Fruit fly (Drosophila melanogaster) whole organism, embryonic: ENCODE data around the gene Prosbeta2.
A peak's percentile ranks its signal among the peaks of the same experiment; 100 is the strongest.

Experiments
- Atf-2 ChIP-seq: fragments of 200-800 bp; sonication (Bioruptor generic); optimal IDR thresholded peaks from 2 replicates; lab custom pipeline; 2016; ENCODE audit warnings: missing biosample characterization, missing genetic modification characterization
- B-H1 ChIP-seq: fragments of 200-800 bp; sonication (Bioruptor generic); IDR thresholded peaks from 3 replicates; pipeline ENCODE4 v1.3.6; 2022; ENCODE audit warnings: missing biosample characterization, missing genetic modification characterization
- CG10959 ChIP-seq: fragments of 200-800 bp; sonication (Bioruptor generic); IDR thresholded peaks from 2 replicates; pipeline ENCODE4 v1.3.6; 2022; ENCODE audit warnings: missing biosample characterization, missing genetic modification characterization
- CG12942 ChIP-seq: fragments of 200-800 bp; sonication (Bioruptor generic); optimal IDR thresholded peaks from 3 replicates; lab custom pipeline; 2016; ENCODE audit warnings: missing biosample characterization, missing genetic modification characterization
- CG15073 ChIP-seq: fragments of 200-800 bp; sonication (Bioruptor generic); optimal IDR thresholded peaks from 2 replicates; lab custom pipeline; 2016; ENCODE audit warnings: missing biosample characterization, missing genetic modification characterization
- CG15514 ChIP-seq: fragments of 200-800 bp; sonication (Bioruptor generic); optimal IDR thresholded peaks from 3 replicates; lab custom pipeline; 2017; ENCODE audit warnings: missing biosample characterization, missing genetic modification characterization, mild to moderate bottlenecking, moderate library complexity, missing genetic modification reagents
- CG1602 ChIP-seq: fragments of 200-800 bp; sonication (Bioruptor generic); optimal IDR thresholded peaks from 3 replicates; lab custom pipeline; 2016; ENCODE audit warnings: missing biosample characterization, missing genetic modification characterization
- CG17359 ChIP-seq: fragments of 200-800 bp; sonication (Bioruptor generic); optimal IDR thresholded peaks from 3 replicates; lab custom pipeline; 2018; ENCODE audit warnings: missing biosample characterization, mild to moderate bottlenecking, missing genetic modification characterization, moderate library complexity
- CG17829 ChIP-seq: fragments of 200-800 bp; optimal IDR thresholded peaks from 2 replicates; lab custom pipeline; 2019; ENCODE audit warnings: missing biosample characterization, mild to moderate bottlenecking, missing genetic modification characterization, moderate library complexity
- CG2129 ChIP-seq: fragments of 200-800 bp; sonication (Bioruptor generic); IDR thresholded peaks from 2 replicates; pipeline ENCODE4 v1.3.6; 2022; ENCODE audit warnings: missing biosample characterization, missing genetic modification characterization; ENCODE audit not compliant: partially characterized antibody
- CG2678 ChIP-seq: fragments of 200-800 bp; sonication (Bioruptor generic); optimal IDR thresholded peaks from 3 replicates; lab custom pipeline; 2019; ENCODE audit warnings: missing biosample characterization, mild to moderate bottlenecking, missing genetic modification characterization, moderate library complexity
- CG2712 ChIP-seq: fragments of 200-800 bp; optimal IDR thresholded peaks from 3 replicates; lab custom pipeline; 2019; ENCODE audit warnings: missing biosample characterization, mild to moderate bottlenecking, missing genetic modification characterization, moderate library complexity
- CG31365 ChIP-seq: fragments of 200-800 bp; sonication (Bioruptor generic); optimal IDR thresholded peaks from 2 replicates; lab custom pipeline; 2018; ENCODE audit warnings: missing biosample characterization, mild to moderate bottlenecking, missing genetic modification characterization
- CG34224 ChIP-seq: fragments of 200-800 bp; sonication (Bioruptor generic); IDR thresholded peaks from 3 replicates; pipeline ENCODE4 v1.3.6; 2022; ENCODE audit warnings: missing biosample characterization, missing genetic modification characterization; ENCODE audit not compliant: partially characterized antibody
- CG4404 ChIP-seq: fragments of 200-800 bp; sonication (Bioruptor generic); IDR thresholded peaks from 2 replicates; pipeline ENCODE4 v1.3.6; 2022; ENCODE audit warnings: missing biosample characterization, missing genetic modification characterization
- CG4424 ChIP-seq: fragments of 200-800 bp; sonication (Bioruptor generic); optimal IDR thresholded peaks from 3 replicates; lab custom pipeline; 2016; ENCODE audit warnings: missing biosample characterization, missing genetic modification characterization
- CG7556 ChIP-seq: fragments of 200-800 bp; sonication (Bioruptor generic); optimal IDR thresholded peaks from 2 replicates; lab custom pipeline; 2017; ENCODE audit warnings: missing biosample characterization, mild to moderate bottlenecking, missing genetic modification characterization
- CG8944 ChIP-seq: fragments of 200-800 bp; sonication (Bioruptor generic); optimal IDR thresholded peaks from 3 replicates; lab custom pipeline; 2016; ENCODE audit warnings: missing biosample characterization, missing genetic modification characterization
- Dek ChIP-seq: fragments of 200-800 bp; sonication (Bioruptor generic); optimal IDR thresholded peaks from 3 replicates; lab custom pipeline; 2019; ENCODE audit warnings: missing biosample characterization, mild to moderate bottlenecking, missing genetic modification characterization, moderate library complexity
- Dll ChIP-seq: fragments of 200-800 bp; sonication (Bioruptor generic); IDR thresholded peaks from 4 replicates; pipeline ENCODE4 v1.3.6; 2022; ENCODE audit warnings: missing biosample characterization, missing genetic modification characterization; ENCODE audit not compliant: partially characterized antibody
- Doc3 ChIP-seq: fragments of 200-800 bp; sonication (Bioruptor generic); IDR thresholded peaks from 3 replicates; pipeline ENCODE4 v1.3.6; 2022; ENCODE audit warnings: missing biosample characterization, missing genetic modification characterization; ENCODE audit not compliant: partially characterized antibody
- ERR ChIP-seq: fragments of 200-800 bp; sonication (Bioruptor generic); optimal IDR thresholded peaks from 2 replicates; lab custom pipeline; 2016; ENCODE audit warnings: missing biosample characterization, missing genetic modification characterization
- GATAe ChIP-seq: fragments of 200-800 bp; sonication (Bioruptor generic); conservative IDR thresholded peaks from 2 replicates; pipeline ENCODE4 v1.3.6; 2022; ENCODE audit warnings: missing biosample characterization, missing genetic modification characterization
- Hsf ChIP-seq: fragments of 200-800 bp; sonication (Bioruptor generic); optimal IDR thresholded peaks from 3 replicates; lab custom pipeline; 2016; ENCODE audit warnings: missing biosample characterization, missing genetic modification characterization
- Lpt ChIP-seq: fragments of >200 bp; optimal IDR thresholded peaks from 2 replicates; lab custom pipeline; 2018; ENCODE audit warnings: missing biosample characterization, missing genetic modification characterization
- Scr ChIP-seq: fragments of 200-800 bp; sonication (Bioruptor generic); IDR thresholded peaks from 2 replicates; pipeline ENCODE4 v1.3.6; 2022; ENCODE audit warnings: missing biosample characterization, missing genetic modification characterization; ENCODE audit not compliant: partially characterized antibody
- Sin3A ChIP-seq: fragments of >200 bp; optimal IDR thresholded peaks from 2 replicates; lab custom pipeline; 2018
- Stat92E ChIP-seq, 3 experiments: fragments of >200 bp in 2 of 3; fragments of 200-800 bp in 1 of 3; sonication (Bioruptor generic) in 1 of 3; optimal IDR thresholded peaks; 2 replicates each; lab custom pipeline; 2017 to 2019; ENCODE audit warnings: missing biosample characterization in 3 of 3, missing genetic modification characterization in 3 of 3, mild to moderate bottlenecking in 1 of 3, moderate library complexity in 1 of 3
- Xrp1 ChIP-seq: fragments of 200-800 bp; sonication (Bioruptor generic); IDR thresholded peaks from 2 replicates; pipeline ENCODE4 v1.3.6; 2022; ENCODE audit warnings: missing biosample characterization, missing genetic modification characterization
- amos ChIP-seq: fragments of 200-800 bp; sonication (Bioruptor generic); IDR thresholded peaks from 2 replicates; pipeline ENCODE4 v1.3.6; 2022; ENCODE audit warnings: missing biosample characterization, missing genetic modification characterization; ENCODE audit not compliant: partially characterized antibody
- bbx ChIP-seq: fragments of 200-800 bp; sonication (Bioruptor generic); IDR thresholded peaks from 2 replicates; pipeline ENCODE4 v1.3.6; 2022; ENCODE audit warnings: missing biosample characterization, missing genetic modification characterization; ENCODE audit not compliant: partially characterized antibody
- cato ChIP-seq: fragments of 200-800 bp; sonication (Bioruptor generic); optimal IDR thresholded peaks from 2 replicates; lab custom pipeline; 2016; ENCODE audit warnings: missing biosample characterization, missing genetic modification characterization, borderline replicate concordance
- dmrt11E ChIP-seq: fragments of 200-800 bp; sonication (Bioruptor generic); optimal IDR thresholded peaks from 3 replicates; lab custom pipeline; 2018; ENCODE audit warnings: missing biosample characterization, mild to moderate bottlenecking, missing genetic modification characterization, moderate library complexity
- fd96Cb ChIP-seq: fragments of 200-800 bp; sonication (Bioruptor generic); optimal IDR thresholded peaks from 2 replicates; lab custom pipeline; 2018; ENCODE audit warnings: missing biosample characterization, mild to moderate bottlenecking, missing genetic modification characterization, moderate library complexity
- gcm ChIP-seq: fragments of 200-800 bp; sonication (Bioruptor generic); optimal IDR thresholded peaks from 2 replicates; lab custom pipeline; 2019; ENCODE audit warnings: missing biosample characterization, mild to moderate bottlenecking, missing genetic modification characterization, moderate library complexity
- gsb-n ChIP-seq: fragments of 200-800 bp; sonication (Bioruptor generic); optimal IDR thresholded peaks from 3 replicates; lab custom pipeline; 2018; ENCODE audit warnings: missing biosample characterization, mild to moderate bottlenecking, missing genetic modification characterization
- hbn ChIP-seq: fragments of 200-800 bp; sonication (Bioruptor generic); IDR thresholded peaks from 2 replicates; pipeline ENCODE4 v1.3.6; 2022; ENCODE audit warnings: missing biosample characterization, missing genetic modification characterization; ENCODE audit not compliant: partially characterized antibody
- klu ChIP-seq: fragments of 200-800 bp; sonication (Bioruptor generic); IDR thresholded peaks from 2 replicates; pipeline ENCODE4 v1.3.6; 2022; ENCODE audit warnings: missing biosample characterization, missing genetic modification characterization
- kni ChIP-seq: fragments of 200-800 bp; sonication (Bioruptor generic); optimal IDR thresholded peaks from 3 replicates; lab custom pipeline; 2017; ENCODE audit warnings: mild to moderate bottlenecking, missing biosample characterization, missing genetic modification reagents, missing genetic modification characterization
- mld ChIP-seq: fragments of 200-800 bp; sonication (Bioruptor generic); IDR thresholded peaks from 3 replicates; pipeline ENCODE4 v1.3.6; 2022; ENCODE audit warnings: missing biosample characterization, missing genetic modification characterization; ENCODE audit not compliant: partially characterized antibody
- odd ChIP-seq: fragments of 200-800 bp; sonication (Bioruptor generic); optimal IDR thresholded peaks from 2 replicates; lab custom pipeline; 2017; ENCODE audit warnings: missing biosample characterization, mild to moderate bottlenecking, missing genetic modification characterization
- phol ChIP-seq: fragments of 200-800 bp; sonication (Bioruptor generic); optimal IDR thresholded peaks from 3 replicates; lab custom pipeline; 2018; ENCODE audit warnings: missing biosample characterization, mild to moderate bottlenecking, missing genetic modification characterization, moderate library complexity
- ranshi ChIP-seq: fragments of 200-800 bp; sonication (Bioruptor generic); IDR thresholded peaks from 2 replicates; pipeline ENCODE4 v1.3.6; 2022; ENCODE audit warnings: missing biosample characterization, missing genetic modification characterization
- sens ChIP-seq: fragments of 200-800 bp; sonication (Bioruptor generic); peaks from one replicate; lab custom pipeline; 2016; ENCODE audit warnings: missing biosample characterization, missing genetic modification characterization
- sqz ChIP-seq: fragments of 200-800 bp; sonication (Bioruptor generic); optimal IDR thresholded peaks from 3 replicates; lab custom pipeline; 2018; ENCODE audit warnings: missing biosample characterization, mild to moderate bottlenecking, missing genetic modification characterization
- vvl ChIP-seq: fragments of 200-800 bp; sonication (Bioruptor generic); IDR thresholded peaks from 2 replicates; pipeline ENCODE4 v1.3.6; 2022; ENCODE audit warnings: missing biosample characterization, missing genetic modification characterization
- zf30C ChIP-seq: fragments of 200-800 bp; sonication (Bioruptor generic); optimal IDR thresholded peaks from 3 replicates; lab custom pipeline; 2018; ENCODE audit warnings: missing biosample characterization, mild to moderate bottlenecking, missing genetic modification characterization
- zfh1 ChIP-seq: fragments of 200-800 bp; sonication (Bioruptor generic); IDR thresholded peaks from 3 replicates; pipeline ENCODE4 v1.3.6; 2022; ENCODE audit warnings: missing biosample characterization, missing genetic modification characterization

Prosbeta2 gene

DNA sequence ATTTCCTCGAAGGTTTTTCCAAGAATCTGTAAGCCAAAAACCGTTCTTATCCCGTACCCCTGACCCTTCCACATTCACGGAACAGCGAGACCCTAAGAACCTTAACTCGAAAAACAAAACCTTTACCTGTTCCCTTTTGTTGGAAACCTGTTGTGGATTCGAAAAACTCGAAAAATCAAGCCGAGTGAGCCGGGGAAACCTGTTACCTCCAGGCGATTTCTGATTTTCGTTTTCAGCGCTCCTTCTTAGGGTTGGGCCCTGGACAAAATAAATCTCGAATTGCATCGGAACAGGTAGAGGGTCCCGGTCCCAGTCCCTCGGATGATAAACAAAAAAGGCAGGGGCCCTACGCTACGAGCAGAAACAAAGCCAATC lies 26.5 kb upstream of the Prosbeta2 start (continued):
- TF ChIP-seq vvl (GFP tag; lab: Robert Waterston, UW) (0 out of 2 replicates have a peak, but pooled peaks have one; percentile 2), CG15514 (no peak)

DNA sequence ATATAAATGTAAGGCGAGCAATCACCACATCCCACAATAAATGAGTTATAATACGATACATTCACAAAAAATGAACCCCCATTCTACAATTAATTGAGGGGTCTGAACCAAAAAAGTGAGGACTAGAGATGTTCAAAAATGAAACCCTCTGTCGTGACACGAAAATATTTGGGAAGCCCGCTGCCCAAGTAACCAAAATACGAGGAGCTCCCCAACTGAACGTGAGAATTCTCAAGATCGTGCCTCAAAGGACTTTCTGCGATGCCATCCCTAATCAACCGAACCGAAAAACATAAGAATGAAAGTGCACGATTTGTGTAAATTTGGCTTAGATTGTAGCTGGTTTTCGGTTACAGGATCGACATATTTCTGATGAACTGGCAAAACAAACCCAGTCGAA lies 25.2 kb upstream of the Prosbeta2 start, which contains the start of gene Ocho:
Gene Ocho (plus strand): TSS at position 336 of the 400 bp plus-strand sequence.
- TF ChIP-seq zfh1 (GFP tag; lab: Robert Waterston, UW) (peak; percentile 57; the same call in 2 of the 3 replicates), cato (GFP tag; lab: Kevin White, UChicago) (no peak), CG2129 (GFP tag; lab: Robert Waterston, UW) (peak; percentile 61), B-H1 (no peak), CG34224 (no peak), Lpt (GFP tag; lab: Kevin White, UChicago) (no peak), CG17829 (tag; lab: Kevin White, UChicago) (peak; percentile 17), mld (GFP tag; lab: Robert Waterston, UW) (no peak), sqz (GFP tag; lab: Kevin White, UChicago) (peak; percentile 19), CG4424 (GFP tag; lab: Kevin White, UChicago) (no peak), Stat92E (GFP tag; optimal IDR thresholded peaks at IDR 0.05; lab: Kevin White, UChicago) (no peak), CG17359 (no peak), GATAe (no peak), CG4404 (GFP tag; lab: Robert Waterston, UW) (peak; percentile 45), phol (no peak), odd (no peak), sens (peak; percentile 75), Scr (peak; percentile 60), hbn (GFP tag; lab: Robert Waterston, UW) (peak; percentile 19; the same call in 1 of the 2 replicates), Dll (GFP tag; lab: Robert Waterston, UW) (peak; percentile 64; the same call in 3 of the 4 replicates), CG8944 (GFP tag; lab: Kevin White, UChicago) (no peak), gcm (peak; percentile 4), CG12942 (no peak), ranshi (GFP tag; lab: Robert Waterston, UW) (no peak), Doc3 (peak; percentile 40; the same call in 1 of the 3 replicates), CG10959 (GFP tag; lab: Robert Waterston, UW) (peak; percentile 63), CG1602 (GFP tag; lab: Kevin White, UChicago) (no peak), ERR (GFP tag; lab: Kevin White, UChicago) (no peak), Atf-2 (no peak), Dek (tag; lab: Kevin White, UChicago) (no peak), gsb-n (tag; lab: Kevin White, UChicago) (peak; percentile 0), fd96Cb (tag; lab: Kevin White, UChicago) (no peak), CG31365 (tag; lab: Kevin White, UChicago) (no peak), dmrt11E (tag; lab: Kevin White, UChicago) (peak; percentile 59), CG2678 (no peak), amos (GFP tag; lab: Robert Waterston, UW) (peak; percentile 40; the same call in 1 of the 2 replicates), Xrp1 (GFP tag; lab: Robert Waterston, UW) (peak; percentile 40; the same call in 1 of the 2 replicates), Hsf (GFP tag; lab: Kevin White, UChicago) (no peak), kni (GFP tag; lab: Kevin White, UChicago) (peak; percentile 17), CG15073 (no peak), CG2712 (tag; lab: Kevin White, UChicago) (peak; percentile 6), bbx (peak; percentile 51; the same call in 1 of the 2 replicates), klu (GFP tag; lab: Robert Waterston, UW) (no peak), CG7556 (GFP tag; lab: Kevin White, UChicago) (no peak), zf30C (GFP tag; lab: Kevin White, UChicago) (no peak), Sin3A (no peak)
